Fruit fly (Drosophila melanogaster) whole organism, embryonic: Measurements from ENCODE around the gene snz.

Experiments
- Adf1 ChIP-seq: fragments of 200-800 bp; sonication (Bioruptor generic); IDR thresholded peaks from 2 replicates; pipeline ENCODE4 v1.3.6; 2022; ENCODE audit warnings: missing biosample characterization, missing genetic modification characterization
- CG1024 ChIP-seq: fragments of 200-800 bp; sonication (Bioruptor generic); IDR thresholded peaks from 2 replicates; pipeline ENCODE4 v1.3.6; 2022; ENCODE audit warnings: missing biosample characterization, missing genetic modification characterization
- CG10321 ChIP-seq: fragments of 200-800 bp; sonication (Bioruptor generic); IDR thresholded peaks from 2 replicates; pipeline ENCODE4 v1.3.6; 2022; ENCODE audit warnings: missing biosample characterization, missing genetic modification characterization
- CG10959 ChIP-seq: fragments of 200-800 bp; sonication (Bioruptor generic); IDR thresholded peaks from 2 replicates; pipeline ENCODE4 v1.3.6; 2022; ENCODE audit warnings: missing biosample characterization, missing genetic modification characterization
- CG15479 ChIP-seq: fragments of 200-800 bp; sonication (Bioruptor generic); optimal IDR thresholded peaks from 3 replicates; lab custom pipeline; 2019; ENCODE audit warnings: missing biosample characterization, mild to moderate bottlenecking, missing genetic modification characterization, moderate library complexity
- CG15696 ChIP-seq: fragments of 200-800 bp; sonication (Bioruptor generic); optimal IDR thresholded peaks from 2 replicates; lab custom pipeline; 2019; ENCODE audit warnings: missing biosample characterization, mild to moderate bottlenecking, missing genetic modification characterization, moderate library complexity
- CG1602 ChIP-seq: fragments of 200-800 bp; sonication (Bioruptor generic); optimal IDR thresholded peaks from 3 replicates; lab custom pipeline; 2016; ENCODE audit warnings: missing biosample characterization, missing genetic modification characterization
- CG16779 ChIP-seq: fragments of 200-800 bp; sonication (Bioruptor generic); IDR thresholded peaks from 2 replicates; pipeline ENCODE4 v1.3.6; 2022; ENCODE audit warnings: missing biosample characterization, missing genetic modification characterization
- CG17186 ChIP-seq: fragments of 200-800 bp; sonication (Bioruptor generic); optimal IDR thresholded peaks from 3 replicates; lab custom pipeline; 2017; ENCODE audit warnings: missing biosample characterization, missing genetic modification reagents, missing genetic modification characterization
- CG17359 ChIP-seq: fragments of 200-800 bp; sonication (Bioruptor generic); optimal IDR thresholded peaks from 3 replicates; lab custom pipeline; 2018; ENCODE audit warnings: missing biosample characterization, mild to moderate bottlenecking, missing genetic modification characterization, moderate library complexity
- CG17829 ChIP-seq: fragments of 200-800 bp; optimal IDR thresholded peaks from 2 replicates; lab custom pipeline; 2019; ENCODE audit warnings: missing biosample characterization, mild to moderate bottlenecking, missing genetic modification characterization, moderate library complexity
- CG18011 ChIP-seq: fragments of 200-800 bp; sonication (Bioruptor generic); optimal IDR thresholded peaks from 2 replicates; lab custom pipeline; 2017; ENCODE audit warnings: missing biosample characterization, missing genetic modification characterization, mild to moderate bottlenecking, moderate library complexity, missing genotype
- CG30020 ChIP-seq: fragments of 200-800 bp; optimal IDR thresholded peaks from 2 replicates; lab custom pipeline; 2019; ENCODE audit warnings: missing biosample characterization, mild to moderate bottlenecking, missing genetic modification characterization, moderate library complexity
- CG3281 ChIP-seq: fragments of 200-800 bp; sonication (Bioruptor generic); optimal IDR thresholded peaks from 3 replicates; lab custom pipeline; 2017; ENCODE audit warnings: missing biosample characterization, mild to moderate bottlenecking, missing genetic modification characterization
- CG3407 ChIP-seq: fragments of 200-800 bp; sonication (Bioruptor generic); optimal IDR thresholded peaks from 2 replicates; lab custom pipeline; 2018; ENCODE audit warnings: missing biosample characterization, mild to moderate bottlenecking, missing genetic modification characterization
- CG3847 ChIP-seq: fragments of 200-800 bp; sonication (Bioruptor generic); IDR thresholded peaks from 2 replicates; pipeline ENCODE4 v1.3.6; 2022; ENCODE audit warnings: missing biosample characterization, missing genetic modification characterization
- CG9215 ChIP-seq: fragments of 200-800 bp; sonication (Bioruptor generic); IDR thresholded peaks from 2 replicates; pipeline ENCODE4 v1.3.6; 2022; ENCODE audit warnings: missing biosample characterization, missing genetic modification characterization
- CG9727 ChIP-seq: fragments of 200-800 bp; sonication (Bioruptor generic); optimal IDR thresholded peaks from 3 replicates; lab custom pipeline; 2017; ENCODE audit warnings: missing biosample characterization, mild to moderate bottlenecking, missing genetic modification characterization
- CkIIα-i1 ChIP-seq: fragments of 200-800 bp; sonication (Bioruptor generic); IDR thresholded peaks from 2 replicates; pipeline ENCODE4 v1.3.6; 2022; ENCODE audit warnings: missing biosample characterization, missing genetic modification characterization
- Dref ChIP-seq: fragments of 200-800 bp; sonication (Bioruptor generic); IDR thresholded peaks from 2 replicates; pipeline ENCODE4 v1.3.6; 2022; ENCODE audit warnings: missing biosample characterization, missing genetic modification characterization
- Fer3 ChIP-seq: fragments of 200-800 bp; sonication (Bioruptor generic); optimal IDR thresholded peaks from 2 replicates; lab custom pipeline; 2018; ENCODE audit warnings: missing biosample characterization, mild to moderate bottlenecking, missing genetic modification characterization, moderate library complexity
- HLH3B ChIP-seq: fragments of 200-800 bp; sonication (Bioruptor generic); IDR thresholded peaks from 2 replicates; pipeline ENCODE4 v1.3.6; 2022; ENCODE audit warnings: missing biosample characterization, missing genetic modification characterization
- HmgZ ChIP-seq: fragments of 200-800 bp; sonication (Bioruptor generic); optimal IDR thresholded peaks from 2 replicates; lab custom pipeline; 2018; ENCODE audit warnings: missing biosample characterization, mild to moderate bottlenecking, missing genetic modification characterization
- MESR4 ChIP-seq: fragments of 200-800 bp; sonication (Bioruptor generic); optimal IDR thresholded peaks from 2 replicates; lab custom pipeline; 2018; ENCODE audit warnings: missing biosample characterization, mild to moderate bottlenecking, missing genetic modification characterization, moderate library complexity
- Myb ChIP-seq: fragments of 200-800 bp; sonication (Bioruptor generic); optimal IDR thresholded peaks from 2 replicates; lab custom pipeline; 2016; ENCODE audit warnings: missing biosample characterization, missing genetic modification characterization
- Poxn ChIP-seq: fragments of 200-800 bp; sonication (Bioruptor generic); IDR thresholded peaks from 2 replicates; pipeline ENCODE4 v1.3.6; 2022; ENCODE audit warnings: missing biosample characterization, missing genetic modification characterization
- Six4 ChIP-seq: fragments of 200-800 bp; sonication (Bioruptor generic); optimal IDR thresholded peaks from 2 replicates; lab custom pipeline; 2016; ENCODE audit warnings: missing biosample characterization, missing genetic modification characterization
- Sox100B ChIP-seq: fragments of 200-800 bp; sonication (Bioruptor generic); optimal IDR thresholded peaks from 3 replicates; lab custom pipeline; 2018; ENCODE audit warnings: missing biosample characterization, mild to moderate bottlenecking, missing genetic modification characterization
- Stat92E ChIP-seq, 3 experiments: fragments of >200 bp in 2 of 3; fragments of 200-800 bp in 1 of 3; sonication (Bioruptor generic) in 1 of 3; optimal IDR thresholded peaks; 2 replicates each; lab custom pipeline; 2017 to 2019; ENCODE audit warnings: missing biosample characterization in 3 of 3, missing genetic modification characterization in 3 of 3, mild to moderate bottlenecking in 1 of 3, moderate library complexity in 1 of 3
- Xbp1 ChIP-seq: fragments of 200-800 bp; sonication (Bioruptor generic); optimal IDR thresholded peaks from 3 replicates; lab custom pipeline; 2016; ENCODE audit warnings: missing biosample characterization, mild to moderate bottlenecking, missing genetic modification characterization
- abd-A ChIP-seq: fragments of 200-800 bp; sonication (Bioruptor generic); optimal IDR thresholded peaks from 3 replicates; lab custom pipeline; 2019; ENCODE audit warnings: missing biosample characterization, mild to moderate bottlenecking, missing genetic modification characterization, moderate library complexity
- aop ChIP-seq: fragments of 200-800 bp; sonication (Bioruptor generic); IDR thresholded peaks from 2 replicates; pipeline ENCODE4 v1.3.6; 2022; ENCODE audit warnings: missing biosample characterization, missing genetic modification characterization
- dmrt11E ChIP-seq: fragments of 200-800 bp; sonication (Bioruptor generic); optimal IDR thresholded peaks from 3 replicates; lab custom pipeline; 2018; ENCODE audit warnings: missing biosample characterization, mild to moderate bottlenecking, missing genetic modification characterization, moderate library complexity
- fu2 ChIP-seq: fragments of 200-800 bp; sonication (Bioruptor generic); optimal IDR thresholded peaks from 2 replicates; lab custom pipeline; 2016; ENCODE audit warnings: missing biosample characterization, missing genetic modification characterization
- gcm ChIP-seq: fragments of 200-800 bp; sonication (Bioruptor generic); optimal IDR thresholded peaks from 2 replicates; lab custom pipeline; 2019; ENCODE audit warnings: missing biosample characterization, mild to moderate bottlenecking, missing genetic modification characterization, moderate library complexity
- grn ChIP-seq: fragments of 200-800 bp; sonication (Bioruptor generic); optimal IDR thresholded peaks from 3 replicates; lab custom pipeline; 2017; ENCODE audit warnings: missing biosample characterization, missing genetic modification characterization
- hb ChIP-seq: fragments of 200-800 bp; sonication (Bioruptor generic); IDR thresholded peaks from 3 replicates; pipeline ENCODE4 v1.3.6; 2022; ENCODE audit warnings: missing biosample characterization, missing genetic modification characterization; ENCODE audit not compliant: partially characterized antibody
- pita ChIP-seq: fragments of 200-800 bp; sonication (Bioruptor generic); optimal IDR thresholded peaks from 2 replicates; lab custom pipeline; 2017; ENCODE audit warnings: missing biosample characterization, mild to moderate bottlenecking, missing genetic modification characterization
- row ChIP-seq: fragments of 200-800 bp; sonication (Bioruptor generic); IDR thresholded peaks from 3 replicates; pipeline ENCODE4 v1.3.6; 2022; ENCODE audit warnings: missing biosample characterization, missing genetic modification characterization
- sens ChIP-seq: fragments of 200-800 bp; sonication (Bioruptor generic); peaks from one replicate; lab custom pipeline; 2016; ENCODE audit warnings: missing biosample characterization, missing genetic modification characterization
- sens-2 ChIP-seq: fragments of 200-800 bp; sonication (Bioruptor generic); IDR thresholded peaks from 2 replicates; pipeline ENCODE4 v1.3.6; 2022; ENCODE audit warnings: missing biosample characterization, missing genetic modification characterization
- slbo ChIP-seq: fragments of 200-800 bp; sonication (Bioruptor generic); IDR thresholded peaks from 2 replicates; pipeline ENCODE4 v1.3.6; 2022; ENCODE audit warnings: missing biosample characterization, missing genetic modification characterization
- so ChIP-seq: fragments of 200-800 bp; sonication (Bioruptor generic); IDR thresholded peaks from 3 replicates; pipeline ENCODE4 v1.3.6; 2022; ENCODE audit warnings: missing biosample characterization, missing genetic modification characterization
- sr ChIP-seq: fragments of 200-800 bp; sonication (Bioruptor generic); IDR thresholded peaks from 3 replicates; pipeline ENCODE4 v1.3.6; 2022; ENCODE audit warnings: missing biosample characterization, missing genetic modification characterization
- tin ChIP-seq: fragments of 200-800 bp; sonication (Bioruptor generic); optimal IDR thresholded peaks from 3 replicates; lab custom pipeline; 2016; ENCODE audit warnings: missing biosample characterization, missing genetic modification characterization
- tll ChIP-seq, 2 experiments: fragments of 200-800 bp in 1 of 2; fragments of >200 bp in 1 of 2; sonication (Bioruptor generic) in 1 of 2; optimal IDR thresholded peaks; 2 replicates each; lab custom pipeline; 2017 to 2019; ENCODE audit warnings: missing biosample characterization in 2 of 2, missing genetic modification characterization in 2 of 2, mild to moderate bottlenecking in 1 of 2, moderate library complexity in 1 of 2
- tup ChIP-seq: fragments of 200-800 bp; sonication (Bioruptor generic); optimal IDR thresholded peaks from 2 replicates; lab custom pipeline; 2016; ENCODE audit warnings: missing biosample characterization, mild to moderate bottlenecking, missing genetic modification characterization, moderate library complexity
- usp ChIP-seq: fragments of >200 bp; optimal IDR thresholded peaks from 2 replicates; lab custom pipeline; 2017; ENCODE audit warnings: missing biosample characterization, missing genetic modification characterization
- zen ChIP-seq: fragments of 200-800 bp; sonication (Bioruptor generic); optimal IDR thresholded peaks from 3 replicates; lab custom pipeline; 2018; ENCODE audit warnings: missing biosample characterization, mild to moderate bottlenecking, missing genetic modification characterization, moderate library complexity

The snz gene

DNA sequence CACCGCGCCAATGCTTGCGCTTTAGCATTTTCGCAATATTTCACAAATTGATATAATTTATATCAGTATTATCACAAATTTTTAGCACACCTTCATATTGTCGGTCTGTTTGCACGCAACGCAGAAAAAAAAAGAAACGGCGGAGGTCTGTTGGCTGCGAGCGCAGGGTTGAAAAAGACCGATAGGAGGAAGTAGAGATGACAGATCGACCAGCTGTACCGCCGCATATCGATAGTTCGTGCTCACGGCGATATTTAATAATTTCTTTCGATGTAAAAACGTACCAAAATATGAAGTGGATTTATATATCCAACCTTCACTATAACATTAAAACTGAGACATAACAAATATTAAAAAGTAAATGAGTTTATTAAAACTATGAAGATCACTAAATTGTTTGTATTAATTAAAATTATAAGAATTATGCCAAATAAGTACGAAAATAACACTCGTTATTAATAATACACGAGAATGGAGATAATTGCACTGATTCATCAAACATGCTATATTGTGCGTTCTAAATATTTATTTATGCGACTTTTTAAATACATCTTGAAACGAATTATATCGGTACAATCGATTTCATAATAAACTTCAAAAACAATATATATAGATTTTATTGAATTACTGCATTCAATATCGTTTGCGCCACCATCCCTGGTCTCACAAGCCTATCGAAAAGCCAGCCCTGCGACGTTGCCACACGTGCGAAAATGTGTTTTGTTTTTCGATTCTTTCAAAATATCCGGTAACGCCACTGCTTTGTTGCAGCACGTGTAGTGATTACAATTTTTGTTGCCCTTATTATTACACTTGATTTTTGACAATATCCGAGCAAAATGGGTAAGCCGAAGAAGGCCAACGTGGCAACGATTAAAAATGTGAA lies 10.5 kb upstream of the snz start, which contains the start of the genes RpS6 and bys (continued):
- TF ChIP-seq tll (GFP tag; optimal IDR thresholded peaks at IDR 0.05; lab: Kevin White, UChicago), result no peak
- peak; percentile 76 for TF ChIP-seq Dref
- peak; percentile 54 for TF ChIP-seq Xbp1 (GFP tag; lab: Kevin White, UChicago)
- peak; percentile 43 for TF ChIP-seq zen (tag; lab: Kevin White, UChicago)
- TF ChIP-seq sens-2 (GFP tag; lab: Robert Waterston, UW), result 0 out of 2 replicates have a peak, but pooled peaks have one; percentile 15
- peak; percentile 65 for TF ChIP-seq CG16779 (GFP tag; lab: Robert Waterston, UW)
- peak; percentile 36 for TF ChIP-seq tin
- no peak for TF ChIP-seq CG10321 (GFP tag; lab: Robert Waterston, UW)
- no peak for TF ChIP-seq CG1602
- TF ChIP-seq so (GFP tag; lab: Robert Waterston, UW), result peak; percentile 30; the same call in 1 of the 3 replicates
- no peak for TF ChIP-seq dmrt11E (tag; lab: Kevin White, UChicago)
- TF ChIP-seq MESR4 (GFP tag; lab: Kevin White, UChicago), result peak; percentile 93
- no peak; the same call in 1 of the 2 replicates for TF ChIP-seq CG9215
- peak; percentile 78 for TF ChIP-seq hb (GFP tag; lab: Robert Waterston, UW)
- TF ChIP-seq row (GFP tag; lab: Robert Waterston, UW), result peak; percentile 81
- TF ChIP-seq CG1024 (GFP tag; lab: Robert Waterston, UW), result no peak
- 0 out of 3 replicates have a peak, but pooled peaks have one; percentile 37 for TF ChIP-seq sr (GFP tag; lab: Robert Waterston, UW)
- TF ChIP-seq sens (GFP tag; lab: Kevin White, UChicago), result no peak
- no peak for TF ChIP-seq CG10959 (GFP tag; lab: Robert Waterston, UW)
- TF ChIP-seq fu2 (GFP tag; lab: Kevin White, UChicago), result peak; percentile 12
- TF ChIP-seq Poxn (GFP tag; lab: Robert Waterston, UW), result no peak
- peak; percentile 57 for TF ChIP-seq Fer3 (tag; lab: Kevin White, UChicago)
- peak; percentile 74 for TF ChIP-seq CG9727
- TF ChIP-seq CG17186 (GFP tag; lab: Kevin White, UChicago), result no peak
- peak; percentile 3 for TF ChIP-seq CG15696 (tag; lab: Kevin White, UChicago)
- no peak for TF ChIP-seq Myb
- peak; percentile 38; the same call in 1 of the 2 replicates for TF ChIP-seq CG3847
- peak; percentile 27 for TF ChIP-seq tup (GFP tag; lab: Kevin White, UChicago)
- no peak for TF ChIP-seq CkIIα-i1
- no peak for TF ChIP-seq abd-A
- TF ChIP-seq slbo (GFP tag; lab: Robert Waterston, UW), result peak; percentile 81
- TF ChIP-seq aop, result peak; percentile 88
- TF ChIP-seq CG17829 (tag; lab: Kevin White, UChicago), result peak; percentile 12
- peak; percentile 30 for TF ChIP-seq CG30020
- peak; percentile 26 for TF ChIP-seq CG15479 (GFP tag; lab: Kevin White, UChicago)
- TF ChIP-seq CG17359 (tag; lab: Kevin White, UChicago), result peak; percentile 14
- peak in 1 of 3 experiments; percentile 31 for TF ChIP-seq Stat92E (GFP tag; optimal IDR thresholded peaks at IDR 0.05; lab: Kevin White, UChicago)
- TF ChIP-seq Adf1 (GFP tag; lab: Robert Waterston, UW), result no peak
- TF ChIP-seq CG3407 (GFP tag; lab: Kevin White, UChicago), result no peak
- TF ChIP-seq HmgZ (tag; lab: Kevin White, UChicago), result no peak
- TF ChIP-seq CG3281, result peak; percentile 67
- TF ChIP-seq usp (GFP tag; lab: Kevin White, UChicago), result no peak
- peak; percentile 36; the same call in 1 of the 2 replicates for TF ChIP-seq HLH3B
- TF ChIP-seq pita (GFP tag; lab: Kevin White, UChicago), result no peak
- TF ChIP-seq gcm (GFP tag; lab: Kevin White, UChicago), result no peak
- peak; percentile 61 for TF ChIP-seq Sox100B (GFP tag; lab: Kevin White, UChicago)
- TF ChIP-seq grn (GFP tag; lab: Kevin White, UChicago), result no peak
- no peak for TF ChIP-seq Six4 (GFP tag; lab: Kevin White, UChicago)
- TF ChIP-seq CG18011 (GFP tag; lab: Kevin White, UChicago), result no peak
